Worm (Caenorhabditis elegans): Measurements from ENCODE around the gene Y75B8A.13.

Gene Y75B8A.13

ce11 chrIII:12192589-12192988, 22.9 kb downstream of the Y75B8A.13 start:
- TF ChIP-seq lim-7 (GFP tag; IDR thresholded peaks at IDR 0.05) (peak; percentile 54; the same call in 1 of the 2 replicates), set-16 (GFP tag; IDR thresholded peaks at IDR 0.05) (peak; percentile 47; the same call in 1 of the 2 replicates), dmd-9 (GFP tag; IDR thresholded peaks at IDR 0.05) (peak; percentile 45; the same call in 1 of the 2 replicates), egl-43 (GFP tag; IDR thresholded peaks at IDR 0.05) (peak; percentile 55; the same call in 1 of the 2 replicates), ctbp-1 (GFP tag; IDR thresholded peaks at IDR 0.05) (0 out of 2 replicates have a peak, but pooled peaks have one; percentile 10), lin-38 (GFP tag; IDR thresholded peaks at IDR 0.05) (peak; percentile 39; the same call in 1 of the 2 replicates), snpc-1.2 (GFP tag; IDR thresholded peaks at IDR 0.05) (0 out of 2 replicates have a peak, but pooled peaks have one; percentile 27)

ce11 chrIII:12188236-12188635, 27.3 kb downstream of the Y75B8A.13 start:
- no peak for TF ChIP-seq arid-1 (GFP tag; conservative IDR thresholded peaks at IDR 0.05)
- peak; percentile 22 for TF ChIP-seq pqm-1 (tag; optimal IDR thresholded peaks at IDR 0.05)
- TF ChIP-seq dve-1 (tag; optimal IDR thresholded peaks at IDR 0.05; ENCODE audit: insufficient read depth) = peak; percentile 12
- no peak for TF ChIP-seq daf-16 (GFP tag; optimal IDR thresholded peaks at IDR 0.05)
- TF ChIP-seq daf-16 (tag; optimal IDR thresholded peaks at IDR 0.05) = peak; percentile 75

DNA sequence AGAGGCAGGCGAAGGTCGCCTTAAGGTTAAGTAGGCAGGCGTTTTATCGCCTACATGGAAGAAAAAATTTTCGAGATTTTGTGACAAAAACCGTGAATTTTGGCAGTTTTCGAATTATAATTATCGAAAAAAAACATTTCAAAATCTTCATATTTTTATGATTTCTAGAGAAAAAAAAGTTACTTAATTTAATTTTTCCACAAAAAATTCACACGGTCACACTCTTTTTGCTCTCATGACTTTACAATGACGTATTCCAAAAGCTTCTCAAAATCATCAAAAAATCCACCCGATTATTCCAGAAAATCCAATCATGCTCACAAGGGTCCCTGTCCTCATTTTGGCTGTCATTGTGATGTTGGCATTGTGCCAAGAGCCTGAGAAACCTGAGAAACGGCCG, 29.4 kb downstream of the Y75B8A.13 start, which contains the start of gene lury-1:
TSS of gene lury-1 (plus strand) at position 301 of the 400 bp plus-strand sequence.
- TF ChIP-seq Y5F2A.4 (GFP tag; optimal IDR thresholded peaks at IDR 0.05) (no peak), mes-2 (tag; optimal IDR thresholded peaks at IDR 0.05; ENCODE audit: poor library complexity, severe bottlenecking) (no peak), dmd-6 (GFP tag; IDR thresholded peaks at IDR 0.05) (no peak), nhr-77 (tag; optimal IDR thresholded peaks at IDR 0.05) (no peak), ceh-28 (tag; optimal IDR thresholded peaks at IDR 0.05) (no peak), hmg-1.1 (GFP tag; IDR thresholded peaks at IDR 0.05) (no peak), spr-1 (tag; optimal IDR thresholded peaks at IDR 0.05) (no peak), mdl-1 (tag; optimal IDR thresholded peaks at IDR 0.05) (no peak), mxl-3 (GFP tag; optimal IDR thresholded peaks at IDR 0.05) (no peak), ces-1 (GFP tag; optimal IDR thresholded peaks at IDR 0.05) (no peak), F37D6.2 (tag; optimal IDR thresholded peaks at IDR 0.05) (no peak)

DNA sequence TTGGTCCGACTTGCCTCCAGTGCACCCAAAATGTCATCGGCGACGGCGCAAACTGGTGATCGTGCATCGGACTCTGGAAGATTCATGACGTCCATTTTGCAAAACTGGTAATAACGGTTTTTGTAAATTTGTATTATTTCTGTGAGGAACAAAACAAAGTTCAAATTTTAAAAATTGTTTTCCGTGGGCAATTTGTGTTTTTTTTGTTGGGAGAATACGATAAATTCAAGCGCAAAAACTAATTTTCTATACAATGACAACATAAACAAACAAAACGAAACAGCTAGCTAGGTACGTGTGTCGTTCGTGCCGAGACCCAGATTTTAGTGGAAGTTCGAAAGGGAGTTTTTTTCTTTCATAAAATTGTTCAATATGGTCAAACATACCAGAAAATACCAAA, 32.6 kb downstream of the Y75B8A.13 start, which contains the start of gene Y75B8A.10:
TSS of gene Y75B8A.10 (minus strand) at position 101 of the 400 bp plus-strand sequence.
- TF ChIP-seq vab-7 (GFP tag; IDR thresholded peaks at IDR 0.05) (no peak), daf-19 (GFP tag; conservative IDR thresholded peaks at IDR 0.05) (no peak), rbr-2 (tag; optimal IDR thresholded peaks at IDR 0.05) (no peak), hif-1 (tag; optimal IDR thresholded peaks at IDR 0.05) (no peak), mep-1 (tag; optimal IDR thresholded peaks at IDR 0.05) (no peak), hlh-11 (tag; optimal IDR thresholded peaks at IDR 0.05) (no peak), jun-1 (tag; optimal IDR thresholded peaks at IDR 0.05) (no peak), hlh-30 (tag; optimal IDR thresholded peaks at IDR 0.05; ENCODE audit: insufficient read depth) (no peak), T20F7.1 (GFP tag; optimal IDR thresholded peaks at IDR 0.05) (no peak), F49E8.2 (tag; optimal IDR thresholded peaks at IDR 0.05; ENCODE audit: borderline replicate concordance) (no peak), Y5F2A.4 (GFP tag; optimal IDR thresholded peaks at IDR 0.05) (no peak), nhr-10 (tag; optimal IDR thresholded peaks at IDR 0.05) (no peak), ceh-82 (tag; optimal IDR thresholded peaks at IDR 0.05) (no peak), pha-4 (GFP tag; IDR thresholded peaks at IDR 0.05) (no peak), pha-4 (tag; optimal IDR thresholded peaks at IDR 0.05) (no peak), arid-1 (GFP tag; conservative IDR thresholded peaks at IDR 0.05) (no peak), daf-12 (tag; optimal IDR thresholded peaks at IDR 0.05) (no peak)

Measured in whole organism, L4 larva.